Worm (Caenorhabditis elegans): ENCODE results near the gene K11D12.11.

- TF ChIP-seq mbf-1 (tag; optimal IDR thresholded peaks at IDR 0.05) = no peak
- TF ChIP-seq nhr-11 (tag; optimal IDR thresholded peaks at IDR 0.05) = no peak
- TF ChIP-seq unc-39 (tag; optimal IDR thresholded peaks at IDR 0.05) = no peak
- TF ChIP-seq lin-13 (GFP tag; optimal IDR thresholded peaks at IDR 0.05) = no peak
- no peak for TF ChIP-seq unc-62 (GFP tag; optimal IDR thresholded peaks at IDR 0.05)
- TF ChIP-seq egl-27 (tag; optimal IDR thresholded peaks at IDR 0.05) = no peak
- no peak for TF ChIP-seq lin-39 (tag; optimal IDR thresholded peaks at IDR 0.05)
- no peak for TF ChIP-seq nhr-77 (tag; optimal IDR thresholded peaks at IDR 0.05)
- no peak for TF ChIP-seq elt-1 (tag; optimal IDR thresholded peaks at IDR 0.05)
Observed at ce11 chrV:5072082-5072481, 32.7 kb upstream of the K11D12.11 start, which contains the start of gene Y58A7A.2.
